Worm (Caenorhabditis elegans): Measurements from ENCODE around the gene mma-1.

mma-1 gene

ce11 chrV:12550036-12550626 lies 46.0 kb downstream of the mma-1 start, which contains the start of gene F45D3.3:
TSS of gene F45D3.3 (minus strand) at chrV:12550385.
- no peak for TF ChIP-seq nhr-28 (tag; optimal IDR thresholded peaks at IDR 0.05)

ce11 chrV:12549604-12550003 lies 46.5 kb downstream of the mma-1 start:
- TF ChIP-seq flh-1 (GFP tag; optimal IDR thresholded peaks at IDR 0.05) (no peak), nhr-237 (tag; optimal IDR thresholded peaks at IDR 0.05) (no peak), zip-8 (tag; optimal IDR thresholded peaks at IDR 0.05) (no peak), ceh-83 (GFP tag; optimal IDR thresholded peaks at IDR 0.05) (no peak), elt-3 (tag; optimal IDR thresholded peaks at IDR 0.05) (no peak), tbx-8 (GFP tag; optimal IDR thresholded peaks at IDR 0.05) (no peak), hlh-1 (tag; optimal IDR thresholded peaks at IDR 0.05) (no peak), drap-1 (GFP tag; optimal IDR thresholded peaks at IDR 0.05) (no peak), unc-62 (GFP tag; optimal IDR thresholded peaks at IDR 0.05) (no peak)

ce11 chrV:12548830-12549229 lies 47.3 kb downstream of the mma-1 start:
- TF ChIP-seq ham-2 (GFP tag; optimal IDR thresholded peaks at IDR 0.05) (no peak), nhr-2 (tag; optimal IDR thresholded peaks at IDR 0.05) (no peak), cnd-1 (tag; optimal IDR thresholded peaks at IDR 0.05) (no peak), unc-39 (tag; optimal IDR thresholded peaks at IDR 0.05) (no peak)

ce11 chrV:12542683-12543319 lies 53.3 kb downstream of the mma-1 start:
- TF ChIP-seq unc-62 (GFP tag; optimal IDR thresholded peaks at IDR 0.05) (no peak), ztf-11 (tag; optimal IDR thresholded peaks at IDR 0.05) (no peak), blmp-1 (tag; optimal IDR thresholded peaks at IDR 0.05) (no peak), mab-5 (tag; optimal IDR thresholded peaks at IDR 0.05) (no peak), lsy-2 (tag; optimal IDR thresholded peaks at IDR 0.05) (no peak), ceh-83 (GFP tag; optimal IDR thresholded peaks at IDR 0.05) (no peak), cnd-1 (tag; optimal IDR thresholded peaks at IDR 0.05) (no peak), sem-2 (GFP tag; optimal IDR thresholded peaks at IDR 0.05) (no peak)
